Worm (Caenorhabditis elegans) whole organism, L3 larva: ENCODE results near the gene sec-61.G.

Experiments used
- R02D3.7 ChIP-seq: fragments of 150-350 bp; optimal IDR thresholded peaks from 2 replicates; lab custom pipeline; 2014; ENCODE audit warnings: missing biosample characterization, missing genetic modification characterization
- ZK546.5 ChIP-seq: sonication (generic microtip); optimal IDR thresholded peaks from 2 replicates; lab custom pipeline; 2017; ENCODE audit warnings: missing biosample characterization, missing genetic modification characterization
- aly-2 ChIP-seq: fragments of 150-350 bp; optimal IDR thresholded peaks from 2 replicates; lab custom pipeline; 2014; ENCODE audit warnings: missing biosample characterization, missing genetic modification characterization
- ceh-16 ChIP-seq: sonication (generic microtip); optimal IDR thresholded peaks from 2 replicates; lab custom pipeline; 2017; ENCODE audit warnings: missing biosample characterization, missing genetic modification characterization
- ceh-82 ChIP-seq: fragments of 150-350 bp; optimal IDR thresholded peaks from 2 replicates; lab custom pipeline; 2014; ENCODE audit warnings: missing biosample characterization, missing genetic modification characterization
- ceh-9 ChIP-seq: sonication (generic microtip); optimal IDR thresholded peaks from 2 replicates; lab custom pipeline; 2018; ENCODE audit warnings: missing biosample characterization, missing genetic modification characterization
- daf-12 ChIP-seq: fragments of 150-350 bp; optimal IDR thresholded peaks from 2 replicates; lab custom pipeline; 2014; ENCODE audit warnings: missing biosample characterization, missing genetic modification reagents, missing genetic modification characterization
- egl-27 ChIP-seq: sonication (generic microtip); optimal IDR thresholded peaks from 4 replicates; lab custom pipeline; 2017; ENCODE audit warnings: missing biosample characterization, missing genetic modification reagents, missing genetic modification characterization
- elt-1 ChIP-seq: fragments of 150-350 bp; optimal IDR thresholded peaks from 2 replicates; lab custom pipeline; 2014; ENCODE audit warnings: missing biosample characterization, missing genetic modification characterization
- elt-2 ChIP-seq: sonication (generic microtip); optimal IDR thresholded peaks from 2 replicates; lab custom pipeline; 2016; ENCODE audit warnings: missing genetic modification reagents, mild to moderate bottlenecking, missing genetic modification characterization, missing compliant biosample characterization
- eor-1 ChIP-seq, 2 experiments: fragments of 150-350 bp; optimal IDR thresholded peaks; 2 replicates each; lab custom pipeline; 2014 to 2018; ENCODE audit warnings: missing biosample characterization in 2 of 2, missing genetic modification characterization in 2 of 2
- fkh-10 ChIP-seq: sonication (generic microtip); optimal IDR thresholded peaks from 2 replicates; lab custom pipeline; 2017; ENCODE audit warnings: missing biosample characterization, missing genetic modification reagents, missing genetic modification characterization
- hmg-11 ChIP-seq: sonication (generic microtip); optimal IDR thresholded peaks from 2 replicates; lab custom pipeline; 2016; ENCODE audit warnings: missing genetic modification characterization, missing compliant biosample characterization
- lin-39 ChIP-seq: fragments of 150-350 bp; optimal IDR thresholded peaks from 2 replicates; lab custom pipeline; 2018; ENCODE audit warnings: missing biosample characterization, missing genetic modification reagents, missing genetic modification characterization
- mdl-1 ChIP-seq: fragments of 150-350 bp; optimal IDR thresholded peaks from 2 replicates; lab custom pipeline; 2014; ENCODE audit warnings: missing biosample characterization, missing genetic modification characterization
- nfya-1 ChIP-seq: sonication (generic microtip); optimal IDR thresholded peaks from 2 replicates; lab custom pipeline; 2017; ENCODE audit warnings: missing genetic modification characterization, mild to moderate bottlenecking, missing compliant biosample characterization, antibody characterized with exemption, moderate library complexity; ENCODE audit not compliant: insufficient read depth
- nhr-11 ChIP-seq: fragments of 150-350 bp; optimal IDR thresholded peaks from 2 replicates; lab custom pipeline; 2014; ENCODE audit warnings: missing biosample characterization, missing genetic modification characterization
- nhr-23 ChIP-seq: fragments of 150-350 bp; optimal IDR thresholded peaks from 2 replicates; lab custom pipeline; 2014; ENCODE audit warnings: missing biosample characterization, missing genetic modification reagents, missing genetic modification characterization
- nhr-237 ChIP-seq: fragments of 150-350 bp; optimal IDR thresholded peaks from 2 replicates; lab custom pipeline; 2014; ENCODE audit warnings: missing biosample characterization, missing genetic modification characterization
- nhr-25 ChIP-seq: sonication (generic microtip); optimal IDR thresholded peaks from 2 replicates; lab custom pipeline; 2017; ENCODE audit warnings: missing biosample characterization, missing genetic modification characterization
- nhr-43 ChIP-seq: sonication (generic microtip); optimal IDR thresholded peaks from 2 replicates; lab custom pipeline; 2016; ENCODE audit warnings: mild to moderate bottlenecking, missing genetic modification characterization, missing compliant biosample characterization; ENCODE audit not compliant: poor library complexity, severe bottlenecking
- pha-4 ChIP-seq: fragments of 150-350 bp; optimal IDR thresholded peaks from 2 replicates; lab custom pipeline; 2014; ENCODE audit warnings: missing biosample characterization, missing genetic modification reagents, missing genetic modification characterization
- pqm-1 ChIP-seq: fragments of 150-350 bp; optimal IDR thresholded peaks from 2 replicates; lab custom pipeline; 2017; ENCODE audit warnings: missing biosample characterization, missing genetic modification characterization, inconsistent platforms
- sea-2 ChIP-seq: fragments of 150-350 bp; sonication (generic microtip); optimal IDR thresholded peaks from 4 replicates; lab custom pipeline; 2014; ENCODE audit warnings: missing biosample characterization, missing genetic modification reagents, missing genetic modification characterization
- skn-1 ChIP-seq: fragments of 150-350 bp; optimal IDR thresholded peaks from 2 replicates; lab custom pipeline; 2014; ENCODE audit warnings: missing biosample characterization, missing genetic modification characterization
- snpc-4 ChIP-seq: fragments of 150-350 bp; optimal IDR thresholded peaks from 2 replicates; lab custom pipeline; 2014; ENCODE audit warnings: missing biosample characterization, missing genetic modification characterization
- tbx-2 ChIP-seq: sonication (generic microtip); optimal IDR thresholded peaks from 2 replicates; lab custom pipeline; 2016; ENCODE audit warnings: mild to moderate bottlenecking, missing genetic modification characterization, missing compliant biosample characterization
- unc-39 ChIP-seq: sonication (generic microtip); optimal IDR thresholded peaks from 4 replicates; lab custom pipeline; 2017; ENCODE audit warnings: missing biosample characterization, missing genetic modification characterization
- unc-62 ChIP-seq: fragments of 150-350 bp; sonication (generic microtip); optimal IDR thresholded peaks from 4 replicates; lab custom pipeline; 2014; ENCODE audit warnings: missing biosample characterization, missing genetic modification reagents, missing genetic modification characterization
- ztf-11 ChIP-seq: fragments of 150-350 bp; optimal IDR thresholded peaks from 2 replicates; lab custom pipeline; 2014; ENCODE audit warnings: missing biosample characterization, missing genetic modification characterization
- ztf-4 ChIP-seq: fragments of 150-350 bp; optimal IDR thresholded peaks from 2 replicates; lab custom pipeline; 2014; ENCODE audit warnings: missing biosample characterization, missing genetic modification characterization

sec-61.G gene

DNA sequence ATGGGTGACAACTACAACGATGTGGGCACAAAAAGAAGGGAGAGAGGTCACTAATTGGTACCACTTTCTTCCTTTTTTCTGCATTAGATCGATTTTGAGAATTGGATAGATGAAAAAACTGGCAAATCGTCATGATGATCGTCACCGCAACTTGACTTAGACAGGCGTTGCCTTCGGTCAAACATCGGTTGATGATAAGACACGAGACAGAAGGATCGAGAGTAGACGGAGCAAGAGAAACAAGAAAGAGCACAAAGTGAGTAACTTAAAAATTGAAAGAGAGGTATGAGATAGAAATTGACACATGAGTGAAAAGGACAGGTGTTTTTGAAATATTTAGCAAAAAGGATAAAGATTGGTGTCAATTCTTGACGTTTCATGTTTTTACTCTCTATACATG, 26.9 kb downstream of the sec-61.G start:
- TF ChIP-seq pqm-1 (tag; lab: Kevin White, UChicago) (peak; percentile 9), tbx-2 (tag; lab: Kevin White, UChicago) (no peak), elt-2 (peak; percentile 23)

DNA sequence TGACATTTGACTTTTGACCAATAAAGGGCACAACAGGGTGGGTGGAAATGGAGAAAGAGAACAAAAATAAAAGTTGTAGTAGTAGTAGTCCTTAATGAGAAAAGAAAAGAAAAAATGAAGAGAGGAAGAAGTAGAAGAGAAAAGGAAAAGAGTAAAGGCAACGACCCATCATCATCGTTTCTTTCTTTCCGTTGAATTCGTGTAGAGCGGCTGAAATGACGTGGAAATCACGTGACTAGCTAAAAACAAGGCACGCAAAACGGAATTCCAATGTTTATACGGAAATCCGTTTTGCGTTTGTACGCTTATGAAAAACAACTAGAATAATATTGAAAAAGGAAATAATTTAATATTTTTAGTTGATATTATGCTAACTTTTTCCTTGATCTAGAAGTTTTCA, 29.4 kb downstream of the sec-61.G start:
- peak; percentile 65 for TF ChIP-seq fkh-10
- TF ChIP-seq unc-62: no peak
- TF ChIP-seq nhr-43 (tag; lab: Kevin White, UChicago): peak; percentile 11
- TF ChIP-seq R02D3.7 (tag; lab: Kevin White, UChicago): no peak
- peak; percentile 11 for TF ChIP-seq lin-39 (tag; lab: Kevin White, UChicago)
- peak; percentile 28 for TF ChIP-seq nfya-1 (tag; lab: Kevin White, UChicago)
- TF ChIP-seq eor-1 (tag; optimal IDR thresholded peaks at IDR 0.05; lab: Kevin White, UChicago): no peak
- no peak for TF ChIP-seq elt-2
- TF ChIP-seq ceh-9: no peak

DNA sequence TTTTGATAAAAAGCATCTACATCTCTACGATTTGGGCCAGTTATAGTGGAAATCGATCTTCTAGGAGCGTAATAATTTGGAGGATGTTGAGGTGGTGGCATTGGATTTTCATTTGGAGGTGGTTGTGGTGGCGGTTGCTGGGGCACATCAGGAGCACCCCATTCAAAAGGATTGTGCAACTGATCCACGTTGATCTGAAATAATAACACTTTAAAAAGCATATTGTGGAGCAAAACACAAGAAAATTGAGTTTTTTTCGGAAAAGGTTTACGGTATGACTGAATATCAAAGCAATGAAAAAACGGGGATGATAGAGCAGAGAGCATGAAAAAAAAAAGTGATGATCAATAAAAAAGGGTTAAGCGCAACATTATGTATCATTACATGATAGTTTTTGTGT, 31.3 kb downstream of the sec-61.G start, which contains the start of gene saeg-1:
saeg-1 (minus strand) TSS at position 101 of the 400 bp plus-strand sequence.
- TF ChIP-seq nhr-237 (tag; lab: Kevin White, UChicago) (no peak), aly-2 (tag; lab: Kevin White, UChicago) (no peak), daf-12 (tag; lab: Kevin White, UChicago) (no peak), ceh-82 (tag; lab: Kevin White, UChicago) (no peak), hmg-11 (tag; lab: Kevin White, UChicago) (no peak), ceh-9 (no peak)

- TF ChIP-seq daf-12 (tag; lab: Kevin White, UChicago): no peak
- no peak for TF ChIP-seq R02D3.7 (tag; lab: Kevin White, UChicago)
- no peak for TF ChIP-seq unc-39 (tag; lab: Kevin White, UChicago)
- no peak for TF ChIP-seq mdl-1 (tag; lab: Kevin White, UChicago)
- TF ChIP-seq eor-1 (tag; optimal IDR thresholded peaks at IDR 0.05; lab: Kevin White, UChicago): no peak
- TF ChIP-seq skn-1 (tag; lab: Kevin White, UChicago): no peak
- TF ChIP-seq nfya-1 (tag; lab: Kevin White, UChicago): no peak
- TF ChIP-seq ztf-11: no peak
- TF ChIP-seq ztf-4 (tag; lab: Kevin White, UChicago): no peak
- TF ChIP-seq snpc-4 (tag; lab: Kevin White, UChicago): no peak
- no peak for TF ChIP-seq pqm-1 (tag; lab: Kevin White, UChicago)
- TF ChIP-seq unc-62: no peak
- no peak for TF ChIP-seq fkh-10
- TF ChIP-seq hmg-11 (tag; lab: Kevin White, UChicago): no peak
- no peak for TF ChIP-seq nhr-25 (tag; lab: Kevin White, UChicago)
- no peak for TF ChIP-seq nhr-11 (tag; lab: Kevin White, UChicago)
Measured at ce11 chrV:10862457-10863097, 34.4 kb downstream of the sec-61.G start.

DNA sequence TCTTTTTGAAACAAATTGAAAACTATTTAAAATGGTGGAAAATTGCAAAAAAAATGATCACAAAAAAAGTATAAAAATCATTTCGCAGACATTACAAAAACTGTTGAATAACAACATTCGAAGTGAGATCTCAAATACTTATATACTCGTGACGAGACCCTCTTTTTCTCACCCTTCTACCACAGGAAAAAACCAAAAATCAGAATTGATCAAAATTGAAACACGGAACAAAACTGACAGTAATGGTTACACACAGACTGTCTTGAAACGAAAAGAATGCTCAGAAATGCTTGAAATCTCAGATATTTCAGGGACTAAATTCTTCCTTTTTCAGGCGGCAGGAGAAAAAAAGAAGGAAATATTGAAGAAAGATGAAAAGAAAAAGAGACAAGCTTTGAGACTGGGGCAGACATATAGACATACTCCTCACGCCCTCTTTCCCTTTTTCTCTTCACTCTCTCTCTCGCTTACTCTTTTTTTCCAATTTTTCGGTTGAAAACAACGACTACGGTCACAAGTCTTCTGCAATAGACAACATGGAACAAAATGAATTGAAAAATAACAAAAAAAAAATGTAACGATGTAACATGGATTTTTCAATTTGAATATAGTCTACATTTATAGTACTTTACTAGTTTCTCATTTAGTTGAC, 35.2 kb downstream of the sec-61.G start:
- peak; percentile 17 for TF ChIP-seq snpc-4 (tag; lab: Kevin White, UChicago)
- peak; percentile 4 for TF ChIP-seq hmg-11 (tag; lab: Kevin White, UChicago)
- peak; percentile 54 for TF ChIP-seq nfya-1 (tag; lab: Kevin White, UChicago)
- TF ChIP-seq ceh-16 (tag; lab: Kevin White, UChicago): no peak
- no peak for TF ChIP-seq unc-62
- TF ChIP-seq sea-2: no peak
- TF ChIP-seq elt-2: peak; percentile 10
- TF ChIP-seq pha-4 (tag; lab: Kevin White, UChicago): peak; percentile 51
- TF ChIP-seq ZK546.5 (tag; lab: Kevin White, UChicago): no peak

DNA sequence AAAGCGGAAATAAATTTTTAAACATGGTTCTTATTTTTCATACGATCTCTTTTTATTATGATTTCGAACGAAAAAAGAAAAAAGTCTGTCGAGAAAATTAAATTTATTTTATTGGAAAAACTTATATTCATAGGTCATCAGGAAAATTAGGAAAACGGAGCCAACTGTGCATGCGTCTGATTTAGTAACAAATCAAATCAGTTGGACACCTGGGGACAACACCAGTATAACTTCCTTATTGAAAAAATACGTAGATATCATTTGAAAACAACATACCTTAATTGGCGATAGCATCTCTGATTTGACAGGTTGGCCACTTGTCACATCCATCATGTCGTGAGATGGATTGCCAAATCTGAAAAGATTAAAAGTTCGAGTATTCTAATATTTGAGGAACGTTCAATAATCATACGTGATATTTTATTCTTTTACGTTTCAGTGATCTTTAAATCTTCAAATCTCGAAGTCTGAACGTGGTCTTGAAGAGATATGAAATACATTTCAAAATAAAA, 36.4 kb downstream of the sec-61.G start:
- peak; percentile 65 for TF ChIP-seq elt-1 (tag; lab: Kevin White, UChicago)
- no peak for TF ChIP-seq nhr-23 (tag; lab: Kevin White, UChicago)
- no peak for TF ChIP-seq egl-27 (tag; lab: Kevin White, UChicago)
- TF ChIP-seq ceh-82 (tag; lab: Kevin White, UChicago): no peak
- TF ChIP-seq unc-62: peak; percentile 69
- TF ChIP-seq nhr-25 (tag; lab: Kevin White, UChicago): peak; percentile 20
